Fruit fly (Drosophila melanogaster) ovary, adult (tissue): ENCODE measurements around the gene Nrx-IV.

Source experiments
- CG17801 ChIP-seq: fragments of 200-800 bp; optimal IDR thresholded peaks from 2 replicates; lab custom pipeline; 2019; ENCODE audit warnings: missing biosample characterization, mild to moderate bottlenecking, missing genetic modification characterization, moderate library complexity; ENCODE audit not compliant: partially characterized antibody

Gene Nrx-IV

DNA sequence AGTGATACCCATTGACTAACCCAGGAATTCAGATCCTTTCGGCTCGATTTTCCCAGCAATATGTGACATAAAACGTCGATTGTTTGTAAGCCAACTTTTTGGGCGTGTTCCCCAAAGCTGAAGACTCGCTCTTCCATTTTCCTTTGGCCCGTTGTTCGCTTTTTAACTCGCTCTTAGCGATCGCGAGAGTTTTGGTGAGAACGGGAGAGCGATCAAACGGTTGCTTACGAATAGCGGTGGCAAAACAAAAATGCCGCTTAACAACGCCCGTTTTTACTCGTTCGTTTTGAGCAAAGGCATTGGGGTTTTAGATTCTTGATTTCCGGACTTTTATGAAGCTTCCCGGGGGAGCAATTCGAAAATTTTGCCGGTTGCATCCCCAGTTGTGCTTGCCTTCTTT is 651 bp downstream of the Nrx-IV start:
- TF ChIP-seq CG17801 (GFP tag; lab: Kevin White, UChicago): no peak

DNA sequence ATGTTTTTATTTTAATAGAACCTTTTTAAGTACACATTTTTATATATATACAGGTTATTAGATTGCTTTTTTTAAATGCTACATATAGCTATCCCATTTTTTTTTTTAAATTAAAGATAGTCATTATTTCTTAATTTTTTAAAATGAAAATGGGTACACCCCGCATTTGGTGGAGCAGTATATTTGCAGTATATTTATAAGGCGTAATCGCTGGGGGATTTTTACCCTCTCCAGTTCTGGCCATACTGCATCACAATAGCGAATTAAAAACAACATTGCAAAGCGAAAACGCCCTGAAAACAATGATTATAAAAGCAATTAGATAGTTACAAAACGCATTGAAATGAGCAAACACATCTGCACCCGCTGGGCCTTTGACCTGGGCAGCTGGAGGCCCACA is 2.7 kb downstream of the Nrx-IV start, which contains the start of gene CG32099:
Gene CG32099 (plus strand): TSS at position 250 of the 400 bp plus-strand sequence.
- no peak for TF ChIP-seq CG17801 (GFP tag; lab: Kevin White, UChicago)

DNA sequence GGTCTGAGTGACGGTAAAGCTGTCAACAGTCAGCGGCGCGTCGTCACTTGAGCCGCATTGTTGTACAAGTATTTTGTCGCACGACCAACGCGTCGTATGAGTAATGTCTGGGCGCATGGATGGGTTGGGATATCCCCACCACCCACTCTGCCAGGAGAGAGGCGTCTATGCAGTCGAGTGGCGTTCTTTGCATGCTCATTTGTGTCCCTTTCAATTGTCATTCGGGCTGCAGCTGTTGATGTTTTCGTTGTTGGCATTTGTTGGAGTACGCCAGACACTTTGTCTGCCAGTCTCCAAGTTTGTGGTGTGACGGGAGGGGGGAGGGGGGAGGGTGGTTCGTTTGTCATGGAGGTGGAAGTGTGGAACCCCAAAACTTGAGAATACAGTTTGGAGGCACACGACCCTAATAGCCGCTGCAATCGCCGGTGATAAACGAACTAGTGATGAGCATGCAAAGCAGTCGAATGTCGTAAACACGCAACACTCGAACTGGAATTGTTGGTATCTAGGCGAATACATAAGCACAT is 15.9 kb downstream of the Nrx-IV start:
- TF ChIP-seq CG17801 (GFP tag; lab: Kevin White, UChicago): no peak

DNA sequence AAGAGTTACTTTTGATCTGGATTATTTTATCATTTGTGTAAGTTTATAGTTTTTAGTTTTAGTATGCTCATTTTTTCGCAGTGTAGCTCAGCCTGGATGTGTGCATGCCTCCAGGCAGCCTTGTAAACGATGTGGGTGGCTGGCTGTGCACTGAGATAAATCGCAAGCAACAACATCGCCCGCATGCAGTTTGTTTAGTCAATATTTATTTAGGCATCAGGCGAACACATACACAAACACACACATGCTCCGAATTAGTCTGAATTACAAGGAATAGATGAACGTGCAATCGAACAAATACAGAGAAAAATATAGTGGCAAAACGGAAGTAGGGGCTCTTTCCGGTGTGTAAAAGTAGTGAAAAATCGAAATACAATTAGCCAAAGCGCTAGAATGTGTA is 16.8 kb downstream of the Nrx-IV start:
- TF ChIP-seq CG17801 (GFP tag; lab: Kevin White, UChicago): no peak

DNA sequence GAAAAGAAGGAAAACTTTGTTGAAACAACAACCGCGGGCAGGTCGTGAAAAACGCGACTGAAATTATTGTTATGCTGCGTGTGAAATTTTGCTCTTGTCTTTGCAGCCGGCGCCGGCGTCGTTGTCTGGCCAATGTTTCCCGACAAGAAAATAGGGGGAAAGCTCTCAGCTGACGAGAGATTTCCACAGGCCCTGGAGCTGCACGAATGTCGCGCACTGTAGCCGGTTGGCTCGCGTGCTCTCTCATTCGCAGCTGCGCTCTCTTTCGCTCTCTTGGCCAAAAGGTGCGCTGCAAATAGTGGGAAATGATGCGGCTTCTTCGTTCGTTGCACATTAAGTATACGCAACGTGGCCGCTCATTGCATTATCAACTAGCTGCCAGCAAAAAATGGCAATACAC is 17.4 kb downstream of the Nrx-IV start, which contains the start of gene CG9760:
Gene CG9760 (minus strand): TSS at position 43 of the 400 bp plus-strand sequence.
- no peak for TF ChIP-seq CG17801 (GFP tag; lab: Kevin White, UChicago)

DNA sequence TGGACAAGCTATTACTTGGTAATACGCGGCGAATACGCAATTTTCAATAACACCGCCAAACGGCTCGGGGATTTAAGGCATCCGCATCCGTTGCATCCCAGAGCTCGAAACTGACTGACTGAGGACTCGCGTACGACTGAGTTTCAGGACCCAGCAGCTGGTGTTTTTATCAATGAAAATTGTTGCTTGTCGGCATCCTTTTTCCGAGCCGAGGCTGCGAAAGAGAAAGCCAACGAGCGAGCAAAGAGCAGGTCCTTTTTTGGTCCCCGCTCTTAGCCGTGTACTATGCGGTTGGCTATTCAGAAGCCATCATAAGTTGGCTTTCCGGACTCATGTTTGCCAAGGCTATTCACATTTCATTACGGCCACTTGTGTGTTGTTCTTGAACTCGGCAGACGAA is 29.1 kb downstream of the Nrx-IV start, which contains the start of gene Rh7:
Gene Rh7 (minus strand): TSS at position 101 of the 400 bp plus-strand sequence.
- TF ChIP-seq CG17801 (GFP tag; lab: Kevin White, UChicago): no peak

DNA sequence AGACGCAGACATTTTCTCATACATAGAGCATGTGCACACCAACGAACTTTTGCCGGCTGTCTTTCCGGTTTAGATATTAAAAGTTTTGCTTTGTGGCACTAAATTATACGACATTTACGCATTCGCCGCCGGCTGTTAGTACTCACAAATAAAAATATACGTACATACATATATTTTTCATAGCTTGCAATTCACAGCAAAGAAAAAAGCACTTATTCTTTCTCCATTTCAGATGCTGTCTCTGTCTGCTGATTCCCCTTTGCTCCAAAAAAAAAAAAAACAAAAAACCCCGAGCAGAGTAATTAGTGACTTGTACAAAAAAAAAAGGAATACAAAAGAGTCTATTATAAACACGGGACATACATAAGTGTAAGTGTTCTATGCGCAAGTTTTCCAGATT is 31.0 kb downstream of the Nrx-IV start, which contains the start of gene CAH2:
Gene CAH2 (plus strand): TSS at position 301 of the 400 bp plus-strand sequence.
- TF ChIP-seq CG17801 (GFP tag; lab: Kevin White, UChicago): no peak

DNA sequence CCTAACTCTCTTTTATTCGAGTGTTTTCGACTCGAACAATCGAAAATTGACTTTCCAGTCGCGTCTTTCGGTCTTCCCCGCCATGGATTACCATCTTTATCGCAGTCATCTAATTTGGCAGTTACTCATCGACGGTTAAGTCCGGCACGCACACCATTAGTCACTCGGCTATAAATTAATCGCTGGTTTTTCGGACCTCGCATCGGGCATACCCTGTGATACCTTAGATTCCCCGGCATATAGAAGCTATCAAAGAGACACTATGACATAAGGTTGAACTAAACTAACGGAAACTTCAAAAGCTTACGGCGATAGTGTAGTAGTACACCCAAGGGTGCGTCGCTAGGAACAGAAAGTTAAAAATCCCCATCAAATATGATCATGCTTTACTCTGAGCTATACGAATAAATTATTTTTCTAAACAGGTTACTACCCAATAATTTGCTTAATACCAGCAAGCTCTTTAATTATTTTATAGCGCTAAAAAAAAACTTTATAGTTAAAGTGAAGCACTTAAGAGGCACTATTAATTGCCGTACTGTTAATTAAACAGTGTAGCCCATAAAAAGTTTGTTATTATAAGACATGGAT is 32.6 kb downstream of the Nrx-IV start:
- peak; percentile 16 for TF ChIP-seq CG17801 (GFP tag; lab: Kevin White, UChicago)

DNA sequence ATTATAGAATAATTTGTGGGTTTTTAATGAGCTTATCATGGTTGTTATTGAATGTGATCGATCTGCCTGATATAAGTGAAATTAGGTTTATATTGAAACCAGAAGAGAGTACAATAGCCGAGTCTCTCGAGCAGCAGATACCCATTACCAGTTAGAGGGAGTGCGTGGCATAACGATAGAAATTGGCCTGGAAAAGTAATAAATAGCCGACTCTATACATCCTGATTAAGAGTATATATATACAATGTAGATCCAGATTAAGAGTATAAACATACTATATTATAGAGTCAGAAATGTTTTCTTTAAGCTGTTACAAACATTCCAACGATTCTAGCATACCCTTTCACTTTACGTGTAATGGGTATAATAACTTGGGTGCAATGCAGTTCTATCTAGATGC is 37.6 kb downstream of the Nrx-IV start:
- TF ChIP-seq CG17801 (GFP tag; lab: Kevin White, UChicago): no peak

DNA sequence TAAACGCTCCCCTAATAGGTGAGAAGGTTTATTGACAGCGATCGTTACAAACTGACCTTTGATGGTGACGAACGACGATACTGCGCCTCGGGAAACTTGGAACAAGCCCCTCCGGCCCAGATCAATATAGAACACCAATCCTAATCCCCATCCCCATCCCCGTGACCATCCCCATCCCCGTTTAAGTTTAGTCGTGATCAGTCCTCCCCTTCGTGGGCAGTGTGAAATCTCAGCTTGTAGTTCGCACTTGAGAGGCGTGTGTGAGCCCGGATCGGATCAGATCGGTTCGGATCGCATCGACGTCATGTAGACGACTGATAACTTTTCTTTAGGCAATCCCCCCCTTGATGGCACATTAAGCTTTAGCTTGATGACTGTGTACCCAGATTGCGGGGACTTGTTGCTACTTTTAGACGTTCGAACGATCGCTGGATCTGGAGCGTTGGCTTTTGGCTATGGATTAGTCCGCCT is 38.3 kb downstream of the Nrx-IV start, which contains the start of gene Miox:
Gene Miox (plus strand): TSS at position 421 of the 471 bp plus-strand sequence.
- TF ChIP-seq CG17801 (GFP tag; lab: Kevin White, UChicago): no peak

DNA sequence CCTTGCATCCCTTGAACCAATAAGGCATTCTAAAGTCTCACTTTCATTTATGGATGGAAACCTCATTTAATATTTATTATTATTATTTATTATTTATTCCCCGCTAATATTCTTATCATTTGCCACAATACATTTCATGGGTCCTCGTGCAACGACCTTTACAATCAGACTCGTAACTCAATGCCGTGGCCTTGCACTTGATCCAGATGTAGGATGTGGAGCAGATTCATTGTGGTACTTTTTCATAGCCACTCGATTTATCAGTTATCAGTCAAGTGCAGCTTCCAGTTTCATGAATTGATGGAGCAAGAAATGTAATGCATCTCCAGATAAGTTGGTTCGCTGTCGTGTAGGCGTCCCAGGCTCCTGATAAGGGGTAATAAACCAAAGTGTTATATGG is 39.0 kb downstream of the Nrx-IV start:
- TF ChIP-seq CG17801 (GFP tag; lab: Kevin White, UChicago): no peak

DNA sequence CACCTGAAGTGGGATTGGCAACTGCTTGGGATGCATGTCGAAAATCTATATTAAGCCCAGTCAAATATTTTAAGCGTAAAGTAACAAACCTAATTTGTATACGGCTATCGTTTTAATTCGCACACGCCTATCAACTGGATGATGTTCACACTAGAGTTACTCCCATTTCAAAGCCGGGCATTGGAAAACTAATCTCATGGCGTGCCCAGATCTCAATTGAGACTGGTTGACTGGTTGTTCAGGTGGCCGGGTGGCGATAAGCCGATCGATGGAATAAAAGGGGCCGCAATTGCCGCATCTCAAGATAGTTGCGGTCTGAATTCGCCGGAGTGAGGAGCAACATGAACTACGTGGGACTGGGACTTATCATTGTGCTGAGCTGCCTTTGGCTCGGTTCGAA is 42.2 kb downstream of the Nrx-IV start, which contains the start of gene Est-6:
Gene Est-6 (plus strand): TSS at position 301 of the 400 bp plus-strand sequence.
- no peak for TF ChIP-seq CG17801 (GFP tag; lab: Kevin White, UChicago)

DNA sequence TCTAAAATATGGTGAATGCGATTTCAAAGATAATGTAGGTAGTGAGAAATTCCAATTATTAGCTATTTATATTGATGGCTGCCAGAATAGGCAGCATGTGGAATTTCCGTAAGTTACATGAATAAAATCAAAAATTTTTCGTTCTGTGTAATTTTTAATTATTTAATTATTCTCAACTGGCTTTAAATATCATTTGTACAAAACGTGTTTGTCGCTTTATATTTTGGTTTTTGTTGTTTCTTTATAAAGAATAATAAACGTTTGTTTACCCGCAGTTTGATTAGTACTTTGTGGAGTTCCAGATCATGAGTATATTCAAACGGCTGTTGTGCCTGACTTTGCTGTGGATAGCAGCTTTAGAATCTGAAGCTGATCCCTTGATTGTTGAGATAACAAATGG is 44.1 kb downstream of the Nrx-IV start, which contains the start of gene Est-P:
Gene Est-P (plus strand): TSS at position 301 of the 400 bp plus-strand sequence.
- no peak for TF ChIP-seq CG17801 (GFP tag; lab: Kevin White, UChicago)

DNA sequence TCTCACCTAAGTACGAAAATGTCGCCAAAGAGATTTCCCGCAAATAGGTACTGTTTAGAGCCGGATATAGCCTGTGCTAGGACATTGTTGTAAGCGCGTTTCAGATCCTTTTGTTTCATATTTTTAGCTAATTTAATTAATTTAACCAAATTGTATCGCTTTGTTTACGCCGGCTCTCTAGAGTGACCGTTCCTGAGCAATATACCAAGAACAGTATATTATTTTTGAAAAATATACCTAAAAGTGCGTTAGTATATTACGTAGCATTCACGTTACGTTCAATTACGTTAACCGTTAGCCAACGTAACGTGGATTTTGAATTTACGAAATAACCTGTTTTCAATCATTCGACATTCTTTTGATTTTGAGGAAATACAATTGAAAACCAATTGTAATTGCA is 47.2 kb downstream of the Nrx-IV start, which contains the start of gene thoc6:
Gene thoc6 (minus strand): TSS at position 204 of the 400 bp plus-strand sequence.
- no peak for TF ChIP-seq CG17801 (GFP tag; lab: Kevin White, UChicago)

DNA sequence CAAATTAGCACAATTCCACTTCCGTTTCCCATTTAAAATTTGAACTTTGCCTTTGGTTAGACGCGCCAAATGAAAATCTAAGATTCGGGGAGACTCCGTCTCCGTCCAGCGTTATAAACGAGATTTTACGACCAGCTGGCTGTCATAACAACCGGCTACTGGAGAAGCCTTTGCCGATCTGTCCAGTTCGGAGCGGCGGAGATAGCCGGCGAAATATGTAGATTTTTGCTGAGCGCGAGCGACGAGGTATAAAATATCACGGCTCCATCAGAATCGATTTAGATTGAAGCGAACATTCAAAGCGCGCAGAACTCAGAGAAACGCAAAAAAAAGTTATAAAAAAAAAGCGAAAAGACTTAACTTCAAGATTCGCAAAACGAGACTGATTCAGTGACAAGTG is 51.2 kb downstream of the Nrx-IV start, which contains the start of gene CG11529:
Gene CG11529 (plus strand): TSS at position 301 of the 400 bp plus-strand sequence.
- TF ChIP-seq CG17801 (GFP tag; lab: Kevin White, UChicago): no peak

DNA sequence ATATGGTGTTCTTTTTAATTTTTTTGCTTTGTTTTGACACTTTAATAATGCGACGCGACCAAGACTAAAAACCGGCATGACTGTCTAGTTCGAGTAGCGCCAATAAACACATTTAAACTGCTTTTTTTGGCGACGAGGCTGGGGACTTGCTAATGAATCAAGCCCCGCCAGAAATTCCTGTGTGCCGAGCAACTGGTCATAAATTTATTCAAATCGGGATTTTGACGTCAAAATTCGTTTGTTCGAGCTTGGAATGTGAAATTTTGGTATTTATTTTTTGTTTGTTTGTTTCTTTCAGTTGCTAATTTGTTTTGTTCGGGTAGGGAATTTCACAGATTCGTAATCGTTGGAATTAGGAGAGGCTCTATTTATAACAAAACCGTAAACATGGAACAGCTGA is 56.7 kb downstream of the Nrx-IV start:
- no peak for TF ChIP-seq CG17801 (GFP tag; lab: Kevin White, UChicago)
